Worm (Caenorhabditis elegans) whole organism, young adult: ENCODE results near the gene mlc-3.

Experiments
- ama-1 ChIP-seq, 3 experiments: fragments of 150-350 bp in 1 of 3; sonication (generic microtip) in 2 of 3; optimal IDR thresholded peaks; 2 replicates each; lab custom pipeline; 2014 to 2018; ENCODE audit warnings: missing biosample characterization in 2 of 3, missing genetic modification characterization in 2 of 3, missing genetic modification reagents in 2 of 3
- attf-6 ChIP-seq: fragments of 200-800 bp; sonication (Bioruptor generic); IDR thresholded peaks from 2 replicates; pipeline ENCODE4 v1.3.6; 2022; ENCODE audit warnings: missing genetic modification reagents, missing genetic modification characterization, missing compliant biosample characterization
- bed-1 ChIP-seq: fragments of 200-800 bp; sonication (Bioruptor generic); IDR thresholded peaks from 2 replicates; pipeline ENCODE4 v1.3.6; 2022; ENCODE audit warnings: missing genetic modification reagents, missing genetic modification characterization, missing compliant biosample characterization
- ccch-3 ChIP-seq: fragments of 200-800 bp; sonication (Bioruptor generic); optimal IDR thresholded peaks from 2 replicates; lab custom pipeline; 2018; ENCODE audit warnings: mild to moderate bottlenecking, missing genetic modification characterization, missing compliant biosample characterization
- ceh-27 ChIP-seq: fragments of 200-800 bp; sonication (Bioruptor generic); optimal IDR thresholded peaks from 2 replicates; lab custom pipeline; 2018; ENCODE audit warnings: mild to moderate bottlenecking, missing genetic modification characterization, moderate library complexity, missing compliant biosample characterization
- hrde-1 ChIP-seq: sonication (generic microtip); optimal IDR thresholded peaks from 2 replicates; lab custom pipeline; 2016; ENCODE audit warnings: missing genetic modification characterization, mild to moderate bottlenecking, missing compliant biosample characterization, moderate library complexity, missing genotype, missing genetic modification reagents, borderline replicate concordance
- mcd-1 ChIP-seq: fragments of 200-800 bp; sonication (Bioruptor generic); IDR thresholded peaks from 2 replicates; pipeline ENCODE4 v1.3.6; 2022; ENCODE audit warnings: missing genetic modification reagents, missing genetic modification characterization, missing compliant biosample characterization
- sdz-38 ChIP-seq: sonication (generic microtip); optimal IDR thresholded peaks from 2 replicates; lab custom pipeline; 2016; ENCODE audit warnings: missing genotype, missing genetic modification characterization, missing compliant biosample characterization
- sptf-2 ChIP-seq: fragments of 200-800 bp; sonication (Bioruptor generic); optimal IDR thresholded peaks from 2 replicates; lab custom pipeline; 2018; ENCODE audit warnings: mild to moderate bottlenecking, missing genetic modification characterization, missing compliant biosample characterization
- unc-62 ChIP-seq: fragments of 150-350 bp; optimal IDR thresholded peaks from 2 replicates; lab custom pipeline; 2014; ENCODE audit warnings: missing biosample characterization, missing genetic modification reagents, missing genetic modification characterization

- TF ChIP-seq bed-1 (GFP tag; lab: Robert Waterston, UW) (no peak), sptf-2 (GFP tag; lab: Kevin White, UChicago) (no peak), ccch-3 (GFP tag; lab: Kevin White, UChicago) (no peak), attf-6 (GFP tag; lab: Robert Waterston, UW) (no peak), ama-1 (optimal IDR thresholded peaks at IDR 0.05; lab: Kevin White, UChicago) (no peak), ama-1 (GFP tag; optimal IDR thresholded peaks at IDR 0.05; lab: Kevin White, UChicago) (no peak), sdz-38 (tag; lab: Kevin White, UChicago) (no peak), unc-62 (no peak), mcd-1 (no peak), hrde-1 (tag; lab: Kevin White, UChicago) (no peak), ceh-27 (GFP tag; lab: Kevin White, UChicago) (no peak)
Measured at ce11 chrIII:5563680-5564079, 1.1 kb upstream of the mlc-3 start.
